Worm (Caenorhabditis elegans) whole organism, early embryonic: ENCODE measurements around the gene T16G1.6.

Source experiments
- B0310.2 ChIP-seq: sonication (generic microtip); optimal IDR thresholded peaks from 2 replicates; lab custom pipeline; 2016; ENCODE audit warnings: mild to moderate bottlenecking, missing genetic modification characterization, missing compliant biosample characterization
- F13C5.2 ChIP-seq: sonication (generic microtip); optimal IDR thresholded peaks from 2 replicates; lab custom pipeline; 2017; ENCODE audit warnings: mild to moderate bottlenecking, missing genetic modification characterization, inconsistent platforms, missing compliant biosample characterization
- aly-1 ChIP-seq: sonication (generic microtip); optimal IDR thresholded peaks from 2 replicates; lab custom pipeline; 2016; ENCODE audit warnings: missing genetic modification characterization, missing compliant biosample characterization
- ama-1 ChIP-seq: fragments of 150-350 bp; optimal IDR thresholded peaks from 2 replicates; lab custom pipeline; 2014
- ceh-13 ChIP-seq: fragments of 200-800 bp; sonication (Bioruptor generic); optimal IDR thresholded peaks from 2 replicates; lab custom pipeline; 2018; ENCODE audit warnings: mild to moderate bottlenecking, missing genetic modification characterization, missing compliant biosample characterization
- ceh-36 ChIP-seq: sonication (generic microtip); optimal IDR thresholded peaks from 2 replicates; lab custom pipeline; 2016; ENCODE audit warnings: missing genetic modification characterization, inconsistent platforms, missing compliant biosample characterization
- ets-7 ChIP-seq: sonication (generic microtip); optimal IDR thresholded peaks from 2 replicates; lab custom pipeline; 2016; ENCODE audit warnings: missing genotype, missing genetic modification characterization, missing compliant biosample characterization
- flt-1 ChIP-seq: fragments of 200-800 bp; sonication (Bioruptor generic); IDR thresholded peaks from 2 replicates; pipeline ENCODE4 v1.3.6; 2022; ENCODE audit warnings: missing genetic modification characterization, missing compliant biosample characterization
- hnd-1 ChIP-seq: sonication (generic microtip); optimal IDR thresholded peaks from 2 replicates; lab custom pipeline; 2016; ENCODE audit warnings: missing genetic modification characterization, missing compliant biosample characterization
- pes-1 ChIP-seq: fragments of 200-800 bp; sonication (Bioruptor generic); IDR thresholded peaks from 2 replicates; pipeline ENCODE4 v1.3.6; 2022; ENCODE audit warnings: missing genetic modification reagents, missing genetic modification characterization, missing compliant biosample characterization
- scrt-1 ChIP-seq: fragments of 200-800 bp; sonication (Bioruptor generic); IDR thresholded peaks from 2 replicates; pipeline ENCODE4 v1.3.6; 2022; ENCODE audit warnings: missing genetic modification characterization, missing compliant biosample characterization
- sea-1 ChIP-seq: fragments of 200-800 bp; sonication (Bioruptor generic); conservative IDR thresholded peaks from 2 replicates; pipeline ENCODE4 v1.3.6; 2022; ENCODE audit warnings: missing genetic modification characterization, missing compliant biosample characterization
- tbx-11 ChIP-seq: fragments of 200-800 bp; sonication (Bioruptor generic); IDR thresholded peaks from 2 replicates; pipeline ENCODE4 v1.3.6; 2022; ENCODE audit warnings: missing genetic modification characterization, missing compliant biosample characterization
- tbx-37 ChIP-seq: fragments of 200-800 bp; sonication (Bioruptor generic); conservative IDR thresholded peaks from 2 replicates; pipeline ENCODE4 v1.3.6; 2022; ENCODE audit warnings: missing genetic modification reagents, missing genetic modification characterization, missing compliant biosample characterization

ce11 chrV:12949607-12950006 lies 12.6 kb upstream of the T16G1.6 start, which contains the start of gene T16G1.13:
- TF ChIP-seq ama-1 (no peak), tbx-11 (no peak), ets-7 (no peak), ceh-13 (GFP tag; lab: Kevin White, UChicago) (no peak), F13C5.2 (tag; lab: Kevin White, UChicago) (no peak), ceh-36 (tag; lab: Kevin White, UChicago) (no peak), flt-1 (GFP tag; lab: Robert Waterston, UW) (no peak), pes-1 (no peak), scrt-1 (GFP tag; lab: Robert Waterston, UW) (no peak), B0310.2 (tag; lab: Kevin White, UChicago) (no peak), sea-1 (GFP tag; lab: Robert Waterston, UW) (no peak), aly-1 (tag; lab: Kevin White, UChicago) (no peak), tbx-37 (GFP tag; lab: Robert Waterston, UW) (no peak), hnd-1 (tag; lab: Kevin White, UChicago) (no peak)
